Fruit fly (Drosophila melanogaster) whole organism: ENCODE results near the gene Col4a1.

Experiments
- CG8478 ChIP-seq: fragments of >200 bp; optimal IDR thresholded peaks from 2 replicates; lab custom pipeline; 2018; ENCODE audit warnings: inconsistent platforms
- Dll ChIP-seq: fragments of >200 bp; optimal IDR thresholded peaks from 2 replicates; lab custom pipeline; 2017
- EcR ChIP-seq, 2 experiments: fragments of >200 bp; optimal IDR thresholded peaks; 2 replicates each; lab custom pipeline; 2017; ENCODE audit warnings: missing biosample characterization in 2 of 2, missing genetic modification characterization in 2 of 2, missing genetic modification reagents in 2 of 2
- pan ChIP-seq: fragments of >200 bp; optimal IDR thresholded peaks from 2 replicates; lab custom pipeline; 2017
- psq ChIP-seq: fragments of >200 bp; optimal IDR thresholded peaks from 2 replicates; lab custom pipeline; 2017
- usp ChIP-seq: fragments of >200 bp; optimal IDR thresholded peaks from 2 replicates; lab custom pipeline; 2017; ENCODE audit warnings: missing biosample characterization, missing genetic modification characterization, mixed read lengths

- no peak for TF ChIP-seq usp (GFP tag; lab: Kevin White, UChicago)
- TF ChIP-seq Dll (lab: Kevin White, UChicago), result no peak
- no peak for TF ChIP-seq psq (lab: Kevin White, UChicago)
- TF ChIP-seq pan (lab: Kevin White, UChicago), result no peak
- no peak for TF ChIP-seq CG8478
- TF ChIP-seq EcR (GFP tag; optimal IDR thresholded peaks at IDR 0.05; lab: Kevin White, UChicago), result no peak
Observed at dm6 chr2L:5007256-5007655, 22.2 kb upstream of the Col4a1 start.
